Worm (Caenorhabditis elegans) whole organism, L1 larva: Measurements from ENCODE around the gene F54F2.6.

Experiments
- C16A3.4 ChIP-seq: fragments of 150-350 bp; optimal IDR thresholded peaks from 2 replicates; lab custom pipeline; 2014; ENCODE audit warnings: missing biosample characterization, missing genetic modification characterization
- C34B4.2 ChIP-seq: sonication (generic microtip); optimal IDR thresholded peaks from 2 replicates; lab custom pipeline; 2017; ENCODE audit warnings: mild to moderate bottlenecking, missing genetic modification characterization, missing compliant biosample characterization
- Y116A8C.19 ChIP-seq: sonication (generic microtip); optimal IDR thresholded peaks from 2 replicates; lab custom pipeline; 2016; ENCODE audit warnings: missing compliant biosample characterization, missing genetic modification characterization, borderline replicate concordance
- alr-1 ChIP-seq: fragments of 200-800 bp; sonication (Bioruptor generic); optimal IDR thresholded peaks from 2 replicates; lab custom pipeline; 2018; ENCODE audit warnings: borderline replicate concordance, mild to moderate bottlenecking, missing genetic modification characterization, missing compliant biosample characterization
- ama-1 ChIP-seq: fragments of 150-350 bp; optimal IDR thresholded peaks from 2 replicates; lab custom pipeline; 2014
- blmp-1 ChIP-seq: fragments of 150-350 bp; optimal IDR thresholded peaks from 2 replicates; lab custom pipeline; 2014; ENCODE audit warnings: missing biosample characterization, missing genetic modification characterization
- ceh-82 ChIP-seq, 3 experiments: fragments of 150-350 bp in 1 of 3; sonication (generic microtip) in 2 of 3; optimal IDR thresholded peaks; 2 replicates each; lab custom pipeline; 2014 to 2017; ENCODE audit warnings: missing biosample characterization in 3 of 3, missing genetic modification characterization in 3 of 3
- ceh-88 ChIP-seq: fragments of 200-800 bp; sonication (Bioruptor generic); IDR thresholded peaks from 2 replicates; pipeline ENCODE4 v1.3.6; 2022; ENCODE audit warnings: missing genetic modification characterization, missing compliant biosample characterization
- dsc-1 ChIP-seq: sonication (generic microtip); optimal IDR thresholded peaks from 2 replicates; lab custom pipeline; 2016; ENCODE audit warnings: mild to moderate bottlenecking, missing genetic modification characterization, missing compliant biosample characterization
- efl-1 ChIP-seq, 4 experiments: fragments of 150-350 bp; optimal IDR thresholded peaks in 3 of 4; peaks in 1 of 4; 1 replicate in 1 of 4; 2 replicates in 3 of 4; lab custom pipeline; 2014; ENCODE audit warnings: missing biosample characterization in 2 of 4, missing genetic modification characterization in 2 of 4, missing genetic modification reagents in 2 of 4
- egl-13 ChIP-seq: sonication (generic microtip); optimal IDR thresholded peaks from 2 replicates; lab custom pipeline; 2016; ENCODE audit warnings: missing genotype, missing genetic modification reagents, missing genetic modification characterization, missing compliant biosample characterization
- elt-2 ChIP-seq: sonication (generic microtip); optimal IDR thresholded peaks from 2 replicates; lab custom pipeline; 2016; ENCODE audit warnings: missing genetic modification characterization, mild to moderate bottlenecking, inconsistent platforms, missing compliant biosample characterization, missing genetic modification reagents
- ets-5 ChIP-seq: fragments of 200-800 bp; sonication (Bioruptor generic); IDR thresholded peaks from 2 replicates; pipeline ENCODE4 v1.3.6; 2022; ENCODE audit warnings: missing genetic modification characterization, missing compliant biosample characterization
- fkh-10 ChIP-seq: sonication (generic microtip); optimal IDR thresholded peaks from 2 replicates; lab custom pipeline; 2017; ENCODE audit warnings: missing biosample characterization, missing genetic modification reagents, missing genetic modification characterization
- fkh-4 ChIP-seq: sonication (generic microtip); optimal IDR thresholded peaks from 2 replicates; lab custom pipeline; 2016; ENCODE audit warnings: missing compliant biosample characterization, missing genetic modification characterization, borderline replicate concordance
- isw-1 ChIP-seq: fragments of 200-800 bp; sonication (Bioruptor generic); IDR thresholded peaks from 2 replicates; pipeline ENCODE4 v1.3.6; 2022; ENCODE audit warnings: missing genetic modification characterization, missing compliant biosample characterization
- lin-35 ChIP-seq, 2 experiments: fragments of 150-350 bp; optimal IDR thresholded peaks; 2 replicates each; lab custom pipeline; 2014; ENCODE audit warnings: missing biosample characterization in 2 of 2, missing genetic modification characterization in 2 of 2, missing genetic modification reagents in 2 of 2
- lir-3 ChIP-seq: sonication (generic microtip); optimal IDR thresholded peaks from 2 replicates; lab custom pipeline; 2016; ENCODE audit warnings: mild to moderate bottlenecking, missing genetic modification characterization, moderate library complexity, missing compliant biosample characterization; ENCODE audit not compliant: poor library complexity
- nhr-12 ChIP-seq: sonication (generic microtip); optimal IDR thresholded peaks from 2 replicates; lab custom pipeline; 2017; ENCODE audit warnings: missing biosample characterization, missing genetic modification characterization
- nhr-19 ChIP-seq: fragments of 200-800 bp; sonication (Bioruptor generic); conservative IDR thresholded peaks from 2 replicates; pipeline ENCODE4 v1.3.6; 2022; ENCODE audit warnings: missing genetic modification characterization, missing compliant biosample characterization
- nhr-28 ChIP-seq: fragments of 150-350 bp; optimal IDR thresholded peaks from 2 replicates; lab custom pipeline; 2014; ENCODE audit warnings: missing biosample characterization, missing genetic modification characterization
- nhr-47 ChIP-seq: sonication (generic microtip); optimal IDR thresholded peaks from 2 replicates; lab custom pipeline; 2016; ENCODE audit warnings: mild to moderate bottlenecking, missing genetic modification characterization, moderate library complexity, missing compliant biosample characterization
- nhr-71 ChIP-seq: sonication (generic microtip); optimal IDR thresholded peaks from 2 replicates; lab custom pipeline; 2016; ENCODE audit warnings: mild to moderate bottlenecking, missing genetic modification characterization, moderate library complexity, missing compliant biosample characterization
- nhr-76 ChIP-seq: sonication (generic microtip); optimal IDR thresholded peaks from 2 replicates; lab custom pipeline; 2017; ENCODE audit warnings: missing biosample characterization, missing genetic modification characterization
- nhr-85 ChIP-seq: sonication (generic microtip); peaks from one replicate; lab custom pipeline; 2016; ENCODE audit warnings: missing genetic modification characterization, inconsistent platforms, missing compliant biosample characterization
- pax-3 ChIP-seq: fragments of 200-800 bp; sonication (Bioruptor generic); optimal IDR thresholded peaks from 2 replicates; lab custom pipeline; 2018; ENCODE audit warnings: mild to moderate bottlenecking, missing genetic modification characterization, moderate library complexity, missing compliant biosample characterization
- rnt-1 ChIP-seq: sonication (generic microtip); optimal IDR thresholded peaks from 2 replicates; lab custom pipeline; 2016; ENCODE audit warnings: mild to moderate bottlenecking, missing genetic modification characterization, moderate library complexity, missing compliant biosample characterization
- skn-1 ChIP-seq: fragments of 150-350 bp; optimal IDR thresholded peaks from 2 replicates; lab custom pipeline; 2014; ENCODE audit warnings: missing biosample characterization, missing genetic modification characterization
- snpc-4 ChIP-seq: fragments of 150-350 bp; optimal IDR thresholded peaks from 2 replicates; lab custom pipeline; 2014; ENCODE audit warnings: missing biosample characterization, missing genetic modification characterization
- snu-23 ChIP-seq: sonication (generic microtip); optimal IDR thresholded peaks from 2 replicates; lab custom pipeline; 2016; ENCODE audit warnings: missing genetic modification characterization, missing compliant biosample characterization
- sptf-1 ChIP-seq: fragments of 150-350 bp; optimal IDR thresholded peaks from 2 replicates; lab custom pipeline; 2014; ENCODE audit warnings: missing biosample characterization, missing genetic modification characterization
- swsn-7 ChIP-seq: sonication (generic microtip); optimal IDR thresholded peaks from 2 replicates; lab custom pipeline; 2016; ENCODE audit warnings: missing genetic modification characterization, missing compliant biosample characterization
- tbx-2 ChIP-seq: sonication (generic microtip); optimal IDR thresholded peaks from 2 replicates; lab custom pipeline; 2016; ENCODE audit warnings: missing genetic modification characterization, missing compliant biosample characterization
- unc-30 ChIP-seq: sonication (generic microtip); optimal IDR thresholded peaks from 2 replicates; lab custom pipeline; 2017; ENCODE audit warnings: missing biosample characterization, missing genetic modification characterization
- unc-86 ChIP-seq: sonication (generic microtip); optimal IDR thresholded peaks from 2 replicates; lab custom pipeline; 2016; ENCODE audit warnings: missing genetic modification characterization, missing compliant biosample characterization
- unc-98 ChIP-seq: fragments of 200-800 bp; sonication (Bioruptor generic); IDR thresholded peaks from 2 replicates; pipeline ENCODE4 v1.3.6; 2022; ENCODE audit warnings: missing genetic modification characterization, missing compliant biosample characterization
- xbp-1 ChIP-seq: sonication (generic microtip); optimal IDR thresholded peaks from 2 replicates; lab custom pipeline; 2016; ENCODE audit warnings: missing genetic modification characterization, missing compliant biosample characterization
- ztf-11 ChIP-seq, 2 experiments: sonication (generic microtip); optimal IDR thresholded peaks; 2 replicates each; lab custom pipeline; 2016 to 2017; ENCODE audit warnings: missing genetic modification characterization in 2 of 2, missing biosample characterization in 1 of 2, missing compliant biosample characterization in 1 of 2

Gene F54F2.6

ce11 chrIII:8799964-8800795, at the start of gene F54F2.6 (continued):
- TF ChIP-seq fkh-10 (GFP tag; lab: Kevin White, UChicago) (peak; percentile 90), tbx-2 (peak; percentile 97), C34B4.2 (tag; lab: Kevin White, UChicago) (no peak), ztf-11 (tag; optimal IDR thresholded peaks at IDR 0.05; lab: Kevin White, UChicago) (peak in 1 of 2 experiments; percentile 61), ceh-82 (tag; optimal IDR thresholded peaks at IDR 0.05; lab: Kevin White, UChicago) (peak; percentile 74 to 86 (median 75)), snu-23 (GFP tag; lab: Kevin White, UChicago) (peak; percentile 90), nhr-12 (tag; lab: Kevin White, UChicago) (no peak), lir-3 (tag; lab: Kevin White, UChicago) (peak; percentile 60), fkh-4 (tag; lab: Kevin White, UChicago) (peak; percentile 79), ceh-88 (GFP tag; lab: Robert Waterston, UW) (peak; percentile 73), nhr-28 (no peak), swsn-7 (tag; lab: Kevin White, UChicago) (peak; percentile 94), pax-3 (tag; lab: Kevin White, UChicago) (peak; percentile 86), rnt-1 (tag; lab: Kevin White, UChicago) (peak; percentile 86), xbp-1 (tag; lab: Kevin White, UChicago) (peak; percentile 83), ets-5 (no peak), elt-2 (tag; lab: Kevin White, UChicago) (peak; percentile 71), nhr-85 (tag; lab: Kevin White, UChicago) (peak; percentile 97), nhr-76 (tag; lab: Kevin White, UChicago) (peak; percentile 32), ama-1 (lab: Kevin White, UChicago) (no peak), C16A3.4 (tag; lab: Kevin White, UChicago) (peak; percentile 73), isw-1 (GFP tag; lab: Robert Waterston, UW) (peak; percentile 73), nhr-47 (tag; lab: Kevin White, UChicago) (peak; percentile 94), unc-86 (tag; lab: Kevin White, UChicago) (peak; percentile 98), unc-98 (GFP tag; lab: Robert Waterston, UW) (no peak; the same call in 1 of the 2 replicates), sptf-1 (no peak), unc-30 (tag; lab: Kevin White, UChicago) (peak; percentile 20), nhr-19 (peak; percentile 90), nhr-71 (peak; percentile 98), snpc-4 (tag; lab: Kevin White, UChicago) (peak; percentile 62), efl-1 (optimal IDR thresholded peaks at IDR 0.05; lab: Kevin White, UChicago) (peak; percentile 73 to 79), efl-1 (GFP tag; optimal IDR thresholded peaks at IDR 0.05 in 1 of 2; lab: Kevin White, UChicago) (peak; percentile 22 to 95), alr-1 (no peak), skn-1 (tag; lab: Kevin White, UChicago) (no peak), lin-35 (GFP tag; optimal IDR thresholded peaks at IDR 0.05; lab: Kevin White, UChicago) (peak; percentile 61 to 67)

- TF ChIP-seq nhr-85 (tag; lab: Kevin White, UChicago) (no peak), blmp-1 (tag; lab: Kevin White, UChicago) (no peak), nhr-19 (no peak), isw-1 (GFP tag; lab: Robert Waterston, UW) (no peak), Y116A8C.19 (tag; lab: Kevin White, UChicago) (no peak), efl-1 (optimal IDR thresholded peaks at IDR 0.05; lab: Kevin White, UChicago) (no peak), efl-1 (GFP tag; optimal IDR thresholded peaks at IDR 0.05 in 1 of 2; lab: Kevin White, UChicago) (no peak), tbx-2 (no peak)
These were observed 49.0 kb upstream of the F54F2.6 start, which contains the start of gene F44E2.8 for ce11 chrIII:8849507-8849906. F44E2.8 (minus strand) TSS chrIII:8849877.

ce11 chrIII:8848372-8848771, 47.9 kb upstream of the F54F2.6 start, which contains the start of gene F44E2.7:
F44E2.7 (minus strand) TSS chrIII:8848472.
- TF ChIP-seq xbp-1 (tag; lab: Kevin White, UChicago) = no peak
- no peak for TF ChIP-seq dsc-1 (tag; lab: Kevin White, UChicago)
- TF ChIP-seq ceh-82 (tag; optimal IDR thresholded peaks at IDR 0.05; lab: Kevin White, UChicago) = no peak
- no peak for TF ChIP-seq unc-30 (tag; lab: Kevin White, UChicago)
- no peak for TF ChIP-seq nhr-85 (tag; lab: Kevin White, UChicago)
- no peak for TF ChIP-seq egl-13 (tag; lab: Kevin White, UChicago)
